Fruit fly (Drosophila melanogaster) whole organism, embryonic: ENCODE measurements around the gene CG17029.

Experiments
- Asciz ChIP-seq: fragments of 200-800 bp; sonication (Bioruptor generic); optimal IDR thresholded peaks from 2 replicates; lab custom pipeline; 2017; ENCODE audit warnings: missing biosample characterization, mild to moderate bottlenecking, missing genetic modification characterization, missing genetic modification reagents
- Bteb2 ChIP-seq: fragments of 200-800 bp; sonication (Bioruptor generic); optimal IDR thresholded peaks from 2 replicates; lab custom pipeline; 2016; ENCODE audit warnings: missing biosample characterization, missing genetic modification characterization
- CG10147 ChIP-seq: fragments of 200-800 bp; sonication (Bioruptor generic); optimal IDR thresholded peaks from 2 replicates; lab custom pipeline; 2019; ENCODE audit warnings: missing biosample characterization, mild to moderate bottlenecking, missing genetic modification characterization, moderate library complexity
- CG10431 ChIP-seq: fragments of 200-800 bp; sonication (Bioruptor generic); optimal IDR thresholded peaks from 3 replicates; lab custom pipeline; 2018; ENCODE audit warnings: missing biosample characterization, mild to moderate bottlenecking, missing genetic modification characterization
- CG10959 ChIP-seq: fragments of 200-800 bp; sonication (Bioruptor generic); IDR thresholded peaks from 2 replicates; pipeline ENCODE4 v1.3.6; 2022; ENCODE audit warnings: missing biosample characterization, missing genetic modification characterization
- CG10979 ChIP-seq: fragments of 200-800 bp; sonication (Bioruptor generic); optimal IDR thresholded peaks from 2 replicates; lab custom pipeline; 2018; ENCODE audit warnings: missing biosample characterization, mild to moderate bottlenecking, missing genetic modification characterization, moderate library complexity
- CG12104 ChIP-seq: fragments of 200-800 bp; sonication (Bioruptor generic); optimal IDR thresholded peaks from 3 replicates; lab custom pipeline; 2016; ENCODE audit warnings: missing biosample characterization, missing genetic modification characterization
- CG12219 ChIP-seq: fragments of 200-800 bp; sonication (Bioruptor generic); optimal IDR thresholded peaks from 3 replicates; lab custom pipeline; 2018; ENCODE audit warnings: missing biosample characterization, mild to moderate bottlenecking, missing genetic modification characterization
- CG16813 ChIP-seq: fragments of 200-800 bp; sonication (Bioruptor generic); IDR thresholded peaks from 3 replicates; pipeline ENCODE4 v1.3.6; 2022; ENCODE audit warnings: missing biosample characterization, missing genetic modification characterization; ENCODE audit not compliant: partially characterized antibody
- CG17385 ChIP-seq: fragments of 200-800 bp; sonication (Bioruptor generic); optimal IDR thresholded peaks from 3 replicates; lab custom pipeline; 2018; ENCODE audit warnings: missing biosample characterization, mild to moderate bottlenecking, missing genetic modification characterization
- CG17912 ChIP-seq: fragments of 200-800 bp; sonication (Bioruptor generic); optimal IDR thresholded peaks from 2 replicates; lab custom pipeline; 2018; ENCODE audit warnings: missing biosample characterization, mild to moderate bottlenecking, missing genetic modification characterization
- CG2116 ChIP-seq: fragments of 200-800 bp; sonication (Bioruptor generic); optimal IDR thresholded peaks from 3 replicates; lab custom pipeline; 2018; ENCODE audit warnings: missing biosample characterization, mild to moderate bottlenecking, missing genetic modification characterization
- CG2129 ChIP-seq: fragments of 200-800 bp; sonication (Bioruptor generic); IDR thresholded peaks from 2 replicates; pipeline ENCODE4 v1.3.6; 2022; ENCODE audit warnings: missing biosample characterization, missing genetic modification characterization; ENCODE audit not compliant: partially characterized antibody
- CG3065 ChIP-seq: fragments of 200-800 bp; sonication (Bioruptor generic); optimal IDR thresholded peaks from 2 replicates; lab custom pipeline; 2016; ENCODE audit warnings: missing biosample characterization, missing genetic modification characterization
- CG6683 ChIP-seq: fragments of 200-800 bp; sonication (Bioruptor generic); optimal IDR thresholded peaks from 2 replicates; lab custom pipeline; 2017; ENCODE audit warnings: missing biosample characterization, mild to moderate bottlenecking, missing genetic modification characterization, missing genetic modification reagents
- CG7556 ChIP-seq: fragments of 200-800 bp; sonication (Bioruptor generic); optimal IDR thresholded peaks from 2 replicates; lab custom pipeline; 2017; ENCODE audit warnings: missing biosample characterization, mild to moderate bottlenecking, missing genetic modification characterization
- CG8359 ChIP-seq: fragments of 200-800 bp; sonication (Bioruptor generic); optimal IDR thresholded peaks from 2 replicates; lab custom pipeline; 2017; ENCODE audit warnings: missing biosample characterization, mild to moderate bottlenecking, missing genetic modification characterization, borderline replicate concordance
- Dek ChIP-seq: fragments of 200-800 bp; sonication (Bioruptor generic); optimal IDR thresholded peaks from 3 replicates; lab custom pipeline; 2019; ENCODE audit warnings: missing biosample characterization, mild to moderate bottlenecking, missing genetic modification characterization, moderate library complexity
- Hmx ChIP-seq: fragments of 200-800 bp; sonication (Bioruptor generic); optimal IDR thresholded peaks from 2 replicates; lab custom pipeline; 2016; ENCODE audit warnings: missing biosample characterization, missing genetic modification characterization
- Mad ChIP-seq: fragments of 200-800 bp; sonication (Bioruptor generic); optimal IDR thresholded peaks from 2 replicates; lab custom pipeline; 2016; ENCODE audit warnings: missing biosample characterization, missing genetic modification characterization
- Neu2 ChIP-seq: fragments of 200-800 bp; sonication (Bioruptor generic); optimal IDR thresholded peaks from 3 replicates; lab custom pipeline; 2016; ENCODE audit warnings: missing biosample characterization, missing genetic modification characterization, borderline replicate concordance
- Nf-YB ChIP-seq: fragments of 200-800 bp; sonication (Bioruptor generic); optimal IDR thresholded peaks from 3 replicates; lab custom pipeline; 2019; ENCODE audit warnings: missing biosample characterization, mild to moderate bottlenecking, missing genetic modification characterization, moderate library complexity
- NfI ChIP-seq: fragments of 200-800 bp; sonication (Bioruptor generic); optimal IDR thresholded peaks from 3 replicates; lab custom pipeline; 2018; ENCODE audit warnings: missing biosample characterization, mild to moderate bottlenecking, missing genetic modification characterization, moderate library complexity
- ac ChIP-seq: fragments of 200-800 bp; sonication (Bioruptor generic); optimal IDR thresholded peaks from 3 replicates; lab custom pipeline; 2017; ENCODE audit warnings: missing biosample characterization, mild to moderate bottlenecking, missing genetic modification characterization
- al ChIP-seq: fragments of 200-800 bp; sonication (Bioruptor generic); IDR thresholded peaks from 2 replicates; pipeline ENCODE4 v1.3.6; 2022; ENCODE audit warnings: missing biosample characterization, missing genetic modification characterization
- br ChIP-seq: fragments of >200 bp; optimal IDR thresholded peaks from 2 replicates; lab custom pipeline; 2017
- cad ChIP-seq: fragments of >200 bp; optimal IDR thresholded peaks from 2 replicates; lab custom pipeline; 2017; ENCODE audit warnings: missing biosample characterization, missing genetic modification characterization
- ci ChIP-seq: fragments of 200-800 bp; sonication (Bioruptor generic); IDR thresholded peaks from 3 replicates; pipeline ENCODE4 v1.3.6; 2022; ENCODE audit warnings: missing biosample characterization, missing genetic modification characterization
- corto ChIP-seq: fragments of 200-800 bp; sonication (Bioruptor generic); optimal IDR thresholded peaks from 2 replicates; lab custom pipeline; 2016; ENCODE audit warnings: missing biosample characterization, mild to moderate bottlenecking, missing genetic modification characterization, moderate library complexity
- croc ChIP-seq: fragments of 200-800 bp; sonication (Bioruptor generic); conservative IDR thresholded peaks from 3 replicates; pipeline ENCODE4 v1.3.6; 2022; ENCODE audit warnings: missing biosample characterization, missing genetic modification characterization
- da ChIP-seq: fragments of 200-800 bp; sonication (Bioruptor generic); optimal IDR thresholded peaks from 2 replicates; lab custom pipeline; 2016; ENCODE audit warnings: missing biosample characterization, missing genetic modification characterization
- dati ChIP-seq: fragments of 200-800 bp; sonication (Bioruptor generic); IDR thresholded peaks from 2 replicates; pipeline ENCODE4 v1.3.6; 2022; ENCODE audit warnings: missing biosample characterization, missing genetic modification characterization
- dmrt99B ChIP-seq: fragments of 200-800 bp; sonication (Bioruptor generic); optimal IDR thresholded peaks from 2 replicates; lab custom pipeline; 2018; ENCODE audit warnings: missing biosample characterization, mild to moderate bottlenecking, missing genetic modification characterization, moderate library complexity
- fd96Cb ChIP-seq: fragments of 200-800 bp; sonication (Bioruptor generic); optimal IDR thresholded peaks from 2 replicates; lab custom pipeline; 2018; ENCODE audit warnings: missing biosample characterization, mild to moderate bottlenecking, missing genetic modification characterization, moderate library complexity
- gce ChIP-seq: fragments of 200-800 bp; sonication (Bioruptor generic); IDR thresholded peaks from 3 replicates; pipeline ENCODE4 v1.3.6; 2022; ENCODE audit warnings: missing biosample characterization, missing genetic modification characterization
- gfzf ChIP-seq: fragments of 200-800 bp; sonication (Bioruptor generic); optimal IDR thresholded peaks from 2 replicates; lab custom pipeline; 2016; ENCODE audit warnings: missing biosample characterization, mild to moderate bottlenecking, missing genetic modification characterization, moderate library complexity
- gsb-n ChIP-seq: fragments of 200-800 bp; sonication (Bioruptor generic); optimal IDR thresholded peaks from 3 replicates; lab custom pipeline; 2018; ENCODE audit warnings: missing biosample characterization, mild to moderate bottlenecking, missing genetic modification characterization
- hth ChIP-seq: fragments of >200 bp; optimal IDR thresholded peaks from 2 replicates; lab custom pipeline; 2017; ENCODE audit warnings: inconsistent platforms
- ind ChIP-seq: fragments of 200-800 bp; sonication (Bioruptor generic); optimal IDR thresholded peaks from 3 replicates; lab custom pipeline; 2016; ENCODE audit warnings: missing biosample characterization, missing genetic modification characterization
- insv ChIP-seq, 2 experiments: fragments of 200-800 bp; sonication (Bioruptor generic); optimal IDR thresholded peaks; 3 replicates each; lab custom pipeline; 2016 to 2018; ENCODE audit warnings: missing biosample characterization in 2 of 2, missing genetic modification characterization in 2 of 2
- jigr1 ChIP-seq: fragments of 200-800 bp; sonication (Bioruptor generic); IDR thresholded peaks from 3 replicates; pipeline ENCODE4 v1.3.6; 2022; ENCODE audit warnings: missing biosample characterization, missing genetic modification characterization
- jumu ChIP-seq: fragments of 200-800 bp; sonication (Bioruptor generic); optimal IDR thresholded peaks from 3 replicates; lab custom pipeline; 2016; ENCODE audit warnings: missing biosample characterization, missing genetic modification characterization
- psq ChIP-seq: fragments of 200-800 bp; sonication (Bioruptor generic); optimal IDR thresholded peaks from 2 replicates; lab custom pipeline; 2017; ENCODE audit warnings: missing biosample characterization, missing genetic modification characterization
- pzg ChIP-seq: fragments of 200-800 bp; sonication (Bioruptor generic); optimal IDR thresholded peaks from 3 replicates; lab custom pipeline; 2018; ENCODE audit warnings: missing biosample characterization, mild to moderate bottlenecking, missing genetic modification characterization, moderate library complexity
- row ChIP-seq: fragments of 200-800 bp; sonication (Bioruptor generic); IDR thresholded peaks from 3 replicates; pipeline ENCODE4 v1.3.6; 2022; ENCODE audit warnings: missing biosample characterization, missing genetic modification characterization
- sim ChIP-seq: fragments of 200-800 bp; sonication (Bioruptor generic); IDR thresholded peaks from 2 replicates; pipeline ENCODE4 v1.3.6; 2022; ENCODE audit warnings: missing biosample characterization, missing genetic modification characterization
- sna ChIP-seq: fragments of 200-800 bp; sonication (Bioruptor generic); IDR thresholded peaks from 2 replicates; pipeline ENCODE4 v1.3.6; 2022; ENCODE audit warnings: missing biosample characterization, missing genetic modification characterization; ENCODE audit not compliant: partially characterized antibody
- stwl ChIP-seq: fragments of 200-800 bp; sonication (Bioruptor generic); optimal IDR thresholded peaks from 3 replicates; lab custom pipeline; 2018; ENCODE audit warnings: missing biosample characterization, mild to moderate bottlenecking, missing genetic modification characterization, moderate library complexity
- vnd ChIP-seq: fragments of 200-800 bp; sonication (Bioruptor generic); IDR thresholded peaks from 3 replicates; pipeline ENCODE4 v1.3.6; 2022; ENCODE audit warnings: missing biosample characterization, missing genetic modification characterization; ENCODE audit not compliant: partially characterized antibody

The CG17029 gene

dm6 chr3L:16011319-16012210 is 34.9 kb downstream of the CG17029 start, which contains the start of gene mib1 (continued):
- peak; percentile 19 for TF ChIP-seq CG10979 (tag; lab: Kevin White, UChicago)
- peak; percentile 47 for TF ChIP-seq CG2116 (GFP tag; lab: Kevin White, UChicago)
- TF ChIP-seq al, result 0 out of 2 replicates have a peak, but pooled peaks have one; percentile 13
- peak; percentile 69 for TF ChIP-seq cad (GFP tag; lab: Kevin White, UChicago)
- TF ChIP-seq gsb-n (tag; lab: Kevin White, UChicago), result peak; percentile 55
- TF ChIP-seq Nf-YB (GFP tag; lab: Kevin White, UChicago), result peak; percentile 19
- TF ChIP-seq fd96Cb, result no peak
- TF ChIP-seq Asciz, result no peak
- TF ChIP-seq CG10431, result no peak
- TF ChIP-seq dati, result no peak
- no peak for TF ChIP-seq corto (GFP tag; lab: Kevin White, UChicago)
- TF ChIP-seq croc (GFP tag; lab: Robert Waterston, UW), result no peak
- no peak for TF ChIP-seq CG12104 (GFP tag; lab: Kevin White, UChicago)
- peak; percentile 81 for TF ChIP-seq sna (GFP tag; lab: Robert Waterston, UW)
- peak in 1 of 2 experiments; percentile 19 for TF ChIP-seq insv (GFP tag; optimal IDR thresholded peaks at IDR 0.05; lab: Kevin White, UChicago)
- TF ChIP-seq sim (GFP tag; lab: Robert Waterston, UW), result no peak
- no peak for TF ChIP-seq CG6683 (GFP tag; lab: Kevin White, UChicago)
- TF ChIP-seq Mad, result no peak
- TF ChIP-seq NfI (GFP tag; lab: Kevin White, UChicago), result peak; percentile 53
- TF ChIP-seq Hmx (GFP tag; lab: Kevin White, UChicago), result no peak
- peak; percentile 90 for TF ChIP-seq row (GFP tag; lab: Robert Waterston, UW)
- TF ChIP-seq ac, result peak; percentile 4
- TF ChIP-seq ind, result no peak
- no peak for TF ChIP-seq hth
- TF ChIP-seq CG8359, result no peak
- peak; percentile 74 for TF ChIP-seq ci (GFP tag; lab: Robert Waterston, UW)
- TF ChIP-seq Dek (tag; lab: Kevin White, UChicago), result peak; percentile 62
- TF ChIP-seq CG12219 (GFP tag; lab: Kevin White, UChicago), result no peak
- no peak for TF ChIP-seq da (GFP tag; lab: Kevin White, UChicago)
- TF ChIP-seq CG16813 (GFP tag; lab: Robert Waterston, UW), result peak; percentile 92
- TF ChIP-seq gfzf (GFP tag; lab: Kevin White, UChicago), result peak; percentile 97
- no peak for TF ChIP-seq CG3065 (GFP tag; lab: Kevin White, UChicago)
- no peak for TF ChIP-seq Neu2 (GFP tag; lab: Kevin White, UChicago)
- peak; percentile 6 for TF ChIP-seq CG17385 (GFP tag; lab: Kevin White, UChicago)
- TF ChIP-seq vnd (GFP tag; lab: Robert Waterston, UW), result peak; percentile 82
- TF ChIP-seq dmrt99B (tag; lab: Kevin White, UChicago), result peak; percentile 37
- TF ChIP-seq stwl (tag; lab: Kevin White, UChicago), result peak; percentile 99
- TF ChIP-seq CG10959 (GFP tag; lab: Robert Waterston, UW), result no peak
- peak; percentile 63 for TF ChIP-seq CG2129
- peak; percentile 51 for TF ChIP-seq CG10147
- TF ChIP-seq pzg (GFP tag; lab: Kevin White, UChicago), result peak; percentile 99
- TF ChIP-seq gce, result 0 out of 3 replicates have a peak, but pooled peaks have one; percentile 8
- TF ChIP-seq jigr1 (GFP tag; lab: Robert Waterston, UW), result no peak
- TF ChIP-seq br (lab: Kevin White, UChicago), result no peak
- TF ChIP-seq CG17912 (GFP tag; lab: Kevin White, UChicago), result no peak
- TF ChIP-seq Bteb2 (GFP tag; lab: Kevin White, UChicago), result no peak
- TF ChIP-seq psq (GFP tag; lab: Kevin White, UChicago), result peak; percentile 11
- TF ChIP-seq jumu, result no peak
- peak; percentile 22 for TF ChIP-seq CG7556 (GFP tag; lab: Kevin White, UChicago)
